Fruit fly (Drosophila melanogaster): ENCODE data around the gene CG32983.

DNA sequence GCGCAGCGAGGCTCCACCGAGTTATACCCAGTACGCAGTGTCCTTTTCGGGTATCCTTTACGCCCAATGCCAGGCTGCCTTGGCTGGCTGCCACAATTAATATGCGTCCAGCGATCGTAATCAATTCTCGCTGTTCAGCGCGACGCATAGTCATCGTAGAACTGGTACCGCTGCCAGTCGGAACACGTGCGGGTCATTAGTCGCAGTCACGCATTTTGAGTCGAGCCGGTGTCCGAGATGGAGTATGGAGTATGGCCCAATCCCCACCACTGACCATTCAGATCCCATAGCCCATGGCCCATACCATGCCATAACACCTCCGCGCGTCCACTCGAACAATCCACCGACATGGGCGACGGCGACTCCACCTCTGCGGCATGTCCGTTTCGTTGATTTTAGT is 7.9 kb upstream of the CG32983 start:
- no peak for TF ChIP-seq toe (GFP tag; optimal IDR thresholded peaks at IDR 0.05)
- TF ChIP-seq CG5204 (GFP tag; optimal IDR thresholded peaks at IDR 0.05): no peak
- no peak for TF ChIP-seq CG1620 (GFP tag; optimal IDR thresholded peaks at IDR 0.05)
- TF ChIP-seq CG14711 (tag; optimal IDR thresholded peaks at IDR 0.05): no peak
- TF ChIP-seq CG7101 (tag; optimal IDR thresholded peaks at IDR 0.05): no peak
- TF ChIP-seq CG7045 (GFP tag; optimal IDR thresholded peaks at IDR 0.05): no peak
